Worm (Caenorhabditis elegans): Measurements from ENCODE around the gene tufm-1.

Gene tufm-1

DNA sequence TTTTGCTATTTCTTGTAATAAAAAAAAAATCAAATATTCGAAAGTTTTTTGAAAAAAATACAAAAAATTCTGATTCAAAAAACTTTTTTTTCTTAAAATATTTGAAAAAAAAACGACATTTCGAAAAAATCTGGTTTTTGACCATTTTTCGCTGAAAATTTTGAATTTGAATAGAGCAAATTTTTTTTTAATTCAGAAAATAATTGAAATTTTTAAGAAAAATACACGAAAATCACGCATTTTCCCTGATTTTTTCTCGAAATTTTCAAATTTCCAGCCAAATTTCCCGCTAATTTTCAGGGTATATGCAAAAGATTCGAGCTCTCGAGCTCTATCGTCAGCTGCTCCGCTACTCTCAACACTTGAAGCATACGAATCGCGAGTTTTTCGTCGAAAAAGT lies 12.0 kb upstream of the tufm-1 start, which contains the start of gene Y71H2AM.1:
Gene Y71H2AM.1, plus strand, starts transcription at position 301 of the 400 bp plus-strand sequence.
- TF ChIP-seq ztf-11 (tag; optimal IDR thresholded peaks at IDR 0.05) (no peak), efl-1 (optimal IDR thresholded peaks at IDR 0.05) (no peak), efl-1 (GFP tag; optimal IDR thresholded peaks at IDR 0.05 in 1 of 2) (no peak), nhr-90 (tag; optimal IDR thresholded peaks at IDR 0.05; ENCODE audit: poor library complexity) (no peak), lin-13 (GFP tag; optimal IDR thresholded peaks at IDR 0.05) (no peak), nhr-20 (tag; optimal IDR thresholded peaks at IDR 0.05) (no peak), pqm-1 (tag; optimal IDR thresholded peaks at IDR 0.05) (no peak), ces-1 (GFP tag; optimal IDR thresholded peaks at IDR 0.05) (no peak), sptf-1 (tag; optimal IDR thresholded peaks at IDR 0.05) (no peak), hpl-2 (GFP tag; optimal IDR thresholded peaks at IDR 0.05) (no peak)

DNA sequence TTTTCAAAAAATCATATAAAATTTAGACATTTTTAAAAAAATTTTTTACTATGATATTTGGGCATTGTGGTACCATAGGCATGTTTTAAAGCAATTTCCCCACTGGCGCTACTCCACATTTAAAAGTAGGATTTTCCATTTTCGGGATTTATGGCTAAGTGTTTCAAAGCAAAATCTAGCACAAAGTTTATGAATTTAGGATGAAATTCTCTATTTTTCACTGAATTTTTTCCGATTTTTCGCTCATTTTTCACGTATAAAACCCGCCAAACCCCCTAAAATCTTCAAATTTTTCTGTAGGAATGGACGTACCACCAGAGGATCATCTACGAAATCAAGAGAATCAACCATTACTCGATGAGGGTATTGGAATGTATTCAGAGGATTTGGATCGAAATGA lies 4.2 kb upstream of the tufm-1 start, which contains the start of gene pipp-4P:
Gene pipp-4P, plus strand, starts transcription at position 301 of the 400 bp plus-strand sequence.
- no peak for TF ChIP-seq pqm-1 (tag; optimal IDR thresholded peaks at IDR 0.05)
- TF ChIP-seq zag-1 (tag; optimal IDR thresholded peaks at IDR 0.05), result no peak
- no peak for TF ChIP-seq lir-3 (tag; optimal IDR thresholded peaks at IDR 0.05; ENCODE audit: poor library complexity)
- no peak for TF ChIP-seq dpl-1 (GFP tag; optimal IDR thresholded peaks at IDR 0.05)
- TF ChIP-seq sptf-1 (tag; optimal IDR thresholded peaks at IDR 0.05), result no peak
- no peak for TF ChIP-seq nhr-90 (tag; optimal IDR thresholded peaks at IDR 0.05; ENCODE audit: poor library complexity)
- no peak for TF ChIP-seq nhr-76 (tag; optimal IDR thresholded peaks at IDR 0.05)
- no peak for TF ChIP-seq egl-13 (tag; optimal IDR thresholded peaks at IDR 0.05)
- no peak for TF ChIP-seq nhr-47 (tag; optimal IDR thresholded peaks at IDR 0.05)
- no peak for TF ChIP-seq vab-15 (tag; optimal IDR thresholded peaks at IDR 0.05)
- no peak for TF ChIP-seq swsn-7 (tag; optimal IDR thresholded peaks at IDR 0.05)
- no peak for TF ChIP-seq efl-1 (optimal IDR thresholded peaks at IDR 0.05)
- no peak for TF ChIP-seq efl-1 (GFP tag; optimal IDR thresholded peaks at IDR 0.05 in 1 of 2)
- no peak for TF ChIP-seq hpl-2 (GFP tag; optimal IDR thresholded peaks at IDR 0.05)
- no peak for TF ChIP-seq unc-30 (tag; optimal IDR thresholded peaks at IDR 0.05)
- TF ChIP-seq mdl-1 (tag; optimal IDR thresholded peaks at IDR 0.05), result no peak
- no peak for TF ChIP-seq nhr-237 (tag; optimal IDR thresholded peaks at IDR 0.05)
- TF ChIP-seq nhr-85 (tag), result no peak
- TF ChIP-seq nhr-20 (tag; optimal IDR thresholded peaks at IDR 0.05), result no peak
- no peak for TF ChIP-seq hlh-17 (GFP tag; optimal IDR thresholded peaks at IDR 0.05; ENCODE audit: borderline replicate concordance)

DNA sequence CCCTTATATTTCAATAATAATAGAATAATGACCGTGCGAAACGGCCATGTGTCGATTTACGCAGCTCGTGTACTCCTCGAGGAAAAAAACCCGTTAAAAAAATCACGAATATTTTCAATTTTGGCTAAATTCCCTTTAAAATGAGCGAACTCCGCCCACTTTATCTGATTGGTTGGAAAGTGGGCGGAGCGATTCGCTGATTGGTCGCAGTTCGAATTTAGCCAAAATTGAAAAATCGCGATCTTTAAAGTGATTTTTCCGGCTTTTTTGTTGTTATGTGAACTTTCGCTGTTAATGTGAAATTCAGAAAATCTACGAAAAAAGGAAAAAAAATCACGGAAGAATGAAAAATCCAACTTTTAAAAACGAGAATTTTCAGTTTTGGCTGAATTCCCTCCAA lies 3.1 kb upstream of the tufm-1 start:
- no peak for TF ChIP-seq nhr-90 (tag; optimal IDR thresholded peaks at IDR 0.05; ENCODE audit: poor library complexity)
- TF ChIP-seq ceh-82 (tag; optimal IDR thresholded peaks at IDR 0.05), result no peak
- no peak for TF ChIP-seq nhr-84 (tag; optimal IDR thresholded peaks at IDR 0.05)

DNA sequence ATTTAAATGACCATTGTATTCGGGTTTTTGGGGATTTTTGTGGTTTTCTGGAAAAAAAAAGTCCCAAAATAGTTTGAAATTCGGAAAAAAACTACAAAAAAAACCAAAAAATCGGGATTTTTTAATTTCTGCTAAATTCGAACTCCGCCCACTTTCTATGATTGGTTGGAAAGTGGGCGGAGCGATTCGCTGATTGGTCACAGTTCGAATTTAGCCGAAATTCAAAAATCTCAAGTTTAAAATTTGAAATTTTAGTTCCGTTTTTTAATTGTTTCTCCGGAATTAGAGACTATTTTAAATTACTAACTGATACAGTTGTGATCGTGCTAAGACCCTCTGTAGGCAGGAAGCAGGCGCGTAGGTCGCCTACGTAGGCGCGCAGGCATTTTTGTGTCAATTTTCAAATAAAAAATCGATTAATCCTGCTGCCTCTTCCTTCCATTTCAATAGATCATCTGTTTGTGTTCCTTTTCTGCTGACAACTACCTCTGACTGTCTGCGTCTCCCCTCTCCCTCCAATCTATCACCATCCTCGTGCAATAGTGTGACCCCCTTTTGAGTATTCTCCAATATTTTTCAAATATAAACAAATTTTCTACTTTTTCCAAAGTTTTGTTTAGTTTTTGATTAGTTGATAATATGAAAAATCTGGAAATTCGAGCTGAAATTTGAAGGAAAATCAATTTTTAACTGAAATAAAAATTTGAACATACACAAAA lies 1.6 kb upstream of the tufm-1 start:
- TF ChIP-seq unc-62 (GFP tag; optimal IDR thresholded peaks at IDR 0.05) (no peak), dpl-1 (GFP tag; optimal IDR thresholded peaks at IDR 0.05) (peak in 1 of 3 experiments; percentile 11), nhr-90 (tag; optimal IDR thresholded peaks at IDR 0.05; ENCODE audit: poor library complexity) (no peak), blmp-1 (tag; optimal IDR thresholded peaks at IDR 0.05) (peak; percentile 7), efl-1 (optimal IDR thresholded peaks at IDR 0.05) (peak in 1 of 2 experiments; percentile 11), efl-1 (GFP tag; optimal IDR thresholded peaks at IDR 0.05 in 1 of 2) (peak in 1 of 2 experiments; percentile 88)

DNA sequence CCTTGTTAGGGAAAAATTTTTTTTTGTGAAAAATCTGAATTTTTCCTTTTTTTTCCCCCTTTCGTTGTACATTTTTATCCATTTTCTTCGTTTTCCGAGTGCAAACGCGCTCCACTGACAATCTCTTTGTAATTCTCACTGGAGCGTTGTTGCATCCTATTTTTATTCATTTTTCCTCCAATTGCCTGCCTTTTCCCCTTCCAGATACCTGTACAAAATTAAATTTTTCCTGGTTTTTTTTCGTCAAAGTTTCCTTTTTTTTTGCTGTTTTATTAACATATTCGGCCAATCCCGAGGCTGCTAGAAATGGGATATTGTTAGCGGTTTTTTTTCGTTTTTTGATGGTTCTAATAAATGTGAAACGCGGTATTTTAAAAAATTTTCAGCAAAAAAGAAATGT lies 3.4 kb downstream of the tufm-1 start:
- TF ChIP-seq lsy-2 (tag; optimal IDR thresholded peaks at IDR 0.05) (no peak), nhr-71 (tag; optimal IDR thresholded peaks at IDR 0.05) (peak; percentile 7), nhr-237 (tag; optimal IDR thresholded peaks at IDR 0.05) (no peak), nhr-85 (tag) (no peak), efl-1 (optimal IDR thresholded peaks at IDR 0.05) (peak; percentile 5 to 6), efl-1 (GFP tag; optimal IDR thresholded peaks at IDR 0.05 in 1 of 2) (no peak), aly-2 (tag; optimal IDR thresholded peaks at IDR 0.05) (peak; percentile 23)

Data from whole organism, L1 larva.